Fruit fly (Drosophila melanogaster): Measurements from ENCODE around the gene Proc-R.
A peak's percentile ranks its signal among the peaks of the same experiment; 100 is the strongest.

Proc-R gene

DNA sequence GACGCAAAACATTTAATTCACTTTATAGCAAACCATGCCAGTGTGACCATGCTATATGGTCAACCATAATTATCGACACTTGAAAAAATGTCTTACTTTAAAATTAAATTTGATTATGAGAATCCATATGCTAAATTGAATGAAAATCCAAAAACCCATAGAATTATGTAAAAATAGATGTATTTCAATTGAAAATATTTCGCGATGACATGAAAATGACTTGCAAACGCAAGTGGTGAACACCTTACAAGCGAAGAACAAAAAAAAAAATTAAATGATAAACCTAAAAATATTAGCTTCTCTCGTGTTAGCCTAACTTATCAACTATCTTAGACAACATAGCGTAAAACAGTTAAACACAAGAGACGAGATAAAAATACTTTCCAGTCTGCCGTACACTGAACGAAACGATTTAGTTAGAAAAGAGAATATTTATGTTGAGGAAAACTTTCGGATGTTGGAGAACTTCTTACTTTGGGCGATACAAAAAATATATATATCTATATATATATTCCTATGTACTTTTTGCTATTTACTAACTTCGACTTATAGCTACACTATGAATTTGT lies 27.8 kb upstream of the Proc-R start (continued):
- peak; percentile 23; the same call in 1 of the 3 replicates for TF ChIP-seq Dbx (GFP tag; IDR thresholded peaks at IDR 0.05)
- peak; percentile 51 for TF ChIP-seq Bteb2 (GFP tag; optimal IDR thresholded peaks at IDR 0.05)
- TF ChIP-seq sna (GFP tag; IDR thresholded peaks at IDR 0.05; ENCODE audit: partially characterized antibody), result no peak
- peak; percentile 13 for TF ChIP-seq kah (GFP tag; optimal IDR thresholded peaks at IDR 0.05)
- TF ChIP-seq gro (GFP tag; optimal IDR thresholded peaks at IDR 0.05), result peak; percentile 24
- no peak for TF ChIP-seq seq (GFP tag; IDR thresholded peaks at IDR 0.05)
- TF ChIP-seq B-H1 (GFP tag; IDR thresholded peaks at IDR 0.05), result peak; percentile 57; the same call in 2 of the 3 replicates
- no peak for TF ChIP-seq CG42726 (GFP tag; IDR thresholded peaks at IDR 0.05; ENCODE audit: partially characterized antibody)
- TF ChIP-seq Hsf (GFP tag; optimal IDR thresholded peaks at IDR 0.05), result peak; percentile 67
- peak; percentile 61 for TF ChIP-seq Atf-2 (GFP tag; optimal IDR thresholded peaks at IDR 0.05)
- TF ChIP-seq CG2120 (GFP tag; optimal IDR thresholded peaks at IDR 0.05), result peak; percentile 69
- no peak for TF ChIP-seq Jarid2 (GFP tag; optimal IDR thresholded peaks at IDR 0.05)
- peak; percentile 45 for TF ChIP-seq bab2 (GFP tag; optimal IDR thresholded peaks at IDR 0.05)
- TF ChIP-seq ab (GFP tag; optimal IDR thresholded peaks at IDR 0.05), result no peak
- TF ChIP-seq lola (GFP tag; optimal IDR thresholded peaks at IDR 0.05), result peak in 1 of 3 experiments; percentile 48
- TF ChIP-seq E2f2 (GFP tag; IDR thresholded peaks at IDR 0.05), result peak; percentile 8; the same call in 1 of the 2 replicates
- TF ChIP-seq Pdp1 (GFP tag; optimal IDR thresholded peaks at IDR 0.05), result peak; percentile 11 to 31
- TF ChIP-seq CG13296 (GFP tag; optimal IDR thresholded peaks at IDR 0.05), result no peak
- no peak; the same call in 2 of the 3 replicates for TF ChIP-seq ken (GFP tag; IDR thresholded peaks at IDR 0.05)
- TF ChIP-seq jumu (GFP tag; optimal IDR thresholded peaks at IDR 0.05), result peak; percentile 40
- TF ChIP-seq CG10462 (GFP tag; optimal IDR thresholded peaks at IDR 0.05), result peak; percentile 50
- TF ChIP-seq CrebB (tag; optimal IDR thresholded peaks at IDR 0.05), result no peak
- no peak for TF ChIP-seq hth (optimal IDR thresholded peaks at IDR 0.05)
- 0 out of 2 replicates have a peak, but pooled peaks have one; percentile 6 for TF ChIP-seq danr (GFP tag; IDR thresholded peaks at IDR 0.05)
- peak; percentile 60 for TF ChIP-seq CG7839 (tag; optimal IDR thresholded peaks at IDR 0.05)
- no peak for TF ChIP-seq CG6175 (GFP tag; IDR thresholded peaks at IDR 0.05)
- TF ChIP-seq fd102C (GFP tag; optimal IDR thresholded peaks at IDR 0.05), result no peak
- no peak for TF ChIP-seq so (GFP tag; IDR thresholded peaks at IDR 0.05)
- TF ChIP-seq CG15269 (tag; optimal IDR thresholded peaks at IDR 0.05), result peak; percentile 63
- peak; percentile 32 for TF ChIP-seq CG11398 (GFP tag; optimal IDR thresholded peaks at IDR 0.05)
- peak; percentile 55; the same call in 1 of the 2 replicates for TF ChIP-seq CG31441 (GFP tag; IDR thresholded peaks at IDR 0.05)
- peak; percentile 46 for TF ChIP-seq CoRest (tag; optimal IDR thresholded peaks at IDR 0.05)
- peak; percentile 23 for TF ChIP-seq slp2 (GFP tag; optimal IDR thresholded peaks at IDR 0.05)
- TF ChIP-seq usp (GFP tag; optimal IDR thresholded peaks at IDR 0.05), result no peak
- no peak for TF ChIP-seq ERR (GFP tag; optimal IDR thresholded peaks at IDR 0.05)
- no peak for TF ChIP-seq mld (GFP tag; IDR thresholded peaks at IDR 0.05; ENCODE audit: partially characterized antibody)
- TF ChIP-seq CG9797 (GFP tag; optimal IDR thresholded peaks at IDR 0.05), result peak; percentile 62
- no peak for TF ChIP-seq CG9876 (GFP tag; optimal IDR thresholded peaks at IDR 0.05)
- TF ChIP-seq Med (GFP tag), result peak; percentile 77

DNA sequence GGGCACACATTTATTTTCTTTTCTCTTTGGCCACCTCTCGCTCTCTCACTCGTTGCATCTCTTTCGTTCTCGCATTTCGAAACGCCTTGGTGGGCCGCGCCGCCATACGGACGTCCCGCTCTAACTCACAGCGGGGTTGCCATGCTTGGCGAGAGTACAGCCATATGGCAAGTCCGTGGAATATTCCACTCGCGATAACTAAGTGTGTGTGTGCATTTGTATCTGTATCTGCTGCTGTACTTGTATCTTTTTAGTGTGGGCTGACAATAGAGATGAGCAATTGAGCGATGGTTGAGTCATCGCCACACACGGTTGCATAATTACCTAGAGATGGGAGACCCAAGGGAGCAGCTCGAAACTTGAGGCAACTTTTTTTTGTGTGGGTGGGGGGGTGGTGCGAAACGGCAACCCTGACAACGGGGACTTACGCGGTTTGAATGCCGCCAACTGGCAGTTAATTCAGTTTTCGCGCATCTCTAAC lies 23.2 kb upstream of the Proc-R start:
- TF ChIP-seq disco-r (GFP tag; optimal IDR thresholded peaks at IDR 0.05) (no peak), Drgx (GFP tag; IDR thresholded peaks at IDR 0.05) (peak; percentile 79), croc (GFP tag; conservative IDR thresholded peaks at IDR 0.05) (peak; percentile 52), Bdp1 (GFP tag; optimal IDR thresholded peaks at IDR 0.05) (peak; percentile 43), Chrac-16 (GFP tag; optimal IDR thresholded peaks at IDR 0.05) (peak; percentile 80), CG3995 (GFP tag; optimal IDR thresholded peaks at IDR 0.05) (peak; percentile 61), ara (GFP tag; IDR thresholded peaks at IDR 0.05) (peak; percentile 64), cad (GFP tag; optimal IDR thresholded peaks at IDR 0.05) (no peak), zen (tag; optimal IDR thresholded peaks at IDR 0.05) (peak; percentile 54), da (GFP tag; optimal IDR thresholded peaks at IDR 0.05) (peak; percentile 58), Atf3 (GFP tag; optimal IDR thresholded peaks at IDR 0.05) (peak; percentile 80), CG15011 (GFP tag; optimal IDR thresholded peaks at IDR 0.05) (peak; percentile 57), Lhr (GFP tag; optimal IDR thresholded peaks at IDR 0.05) (peak; percentile 76), CG12659 (GFP tag; optimal IDR thresholded peaks at IDR 0.05) (peak; percentile 92)

Data from whole organism, embryonic.